Worm (Caenorhabditis elegans) whole organism, young adult: ENCODE measurements around the gene ent-4.
A peak's percentile ranks its signal among the peaks of the same experiment; 100 is the strongest.

Source experiments
- B0336.3 ChIP-seq: fragments of 200-800 bp; sonication (Bioruptor generic); IDR thresholded peaks from 2 replicates; pipeline ENCODE4 v1.3.6; 2022; ENCODE audit warnings: missing genetic modification characterization, missing compliant biosample characterization
- F22D6.2 ChIP-seq: sonication (generic microtip); optimal IDR thresholded peaks from 2 replicates; lab custom pipeline; 2016; ENCODE audit warnings: mild to moderate bottlenecking, missing genetic modification characterization, missing compliant biosample characterization
- F23B12.7 ChIP-seq: sonication (generic microtip); optimal IDR thresholded peaks from 2 replicates; lab custom pipeline; 2017; ENCODE audit warnings: missing genetic modification characterization, mild to moderate bottlenecking, missing compliant biosample characterization, antibody characterized with exemption, moderate library complexity; ENCODE audit not compliant: insufficient read depth
- F57A8.1 ChIP-seq: fragments of 200-800 bp; sonication (Bioruptor generic); optimal IDR thresholded peaks from 2 replicates; lab custom pipeline; 2018; ENCODE audit warnings: mild to moderate bottlenecking, missing genetic modification characterization, moderate library complexity, missing compliant biosample characterization
- K12H6.12 ChIP-seq: fragments of 200-800 bp; sonication (Bioruptor generic); optimal IDR thresholded peaks from 2 replicates; lab custom pipeline; 2018; ENCODE audit warnings: mild to moderate bottlenecking, missing genetic modification characterization, missing compliant biosample characterization
- Y79H2A.3 ChIP-seq: fragments of 200-800 bp; sonication (Bioruptor generic); conservative IDR thresholded peaks from 2 replicates; pipeline ENCODE4 v1.3.6; 2022; ENCODE audit warnings: missing genetic modification reagents, missing genetic modification characterization, missing compliant biosample characterization
- atf-7 ChIP-seq: sonication (generic microtip); optimal IDR thresholded peaks from 2 replicates; lab custom pipeline; 2017; ENCODE audit warnings: mild to moderate bottlenecking, missing genetic modification characterization, missing compliant biosample characterization
- attf-3 ChIP-seq: fragments of 200-800 bp; sonication (Bioruptor generic); conservative IDR thresholded peaks from 2 replicates; pipeline ENCODE4 v1.3.6; 2022; ENCODE audit warnings: missing genetic modification reagents, missing genetic modification characterization, missing compliant biosample characterization
- cebp-2 ChIP-seq: fragments of 200-800 bp; sonication (Bioruptor generic); IDR thresholded peaks from 2 replicates; pipeline ENCODE4 v1.3.6; 2022; ENCODE audit warnings: missing genetic modification characterization, missing compliant biosample characterization
- ceh-100 ChIP-seq: fragments of 200-800 bp; sonication (Bioruptor generic); IDR thresholded peaks from 2 replicates; pipeline ENCODE4 v1.3.6; 2022; ENCODE audit warnings: missing genetic modification reagents, missing genetic modification characterization, missing compliant biosample characterization
- ceh-27 ChIP-seq: fragments of 200-800 bp; sonication (Bioruptor generic); optimal IDR thresholded peaks from 2 replicates; lab custom pipeline; 2018; ENCODE audit warnings: mild to moderate bottlenecking, missing genetic modification characterization, moderate library complexity, missing compliant biosample characterization
- ceh-58 ChIP-seq: fragments of 200-800 bp; sonication (Bioruptor generic); IDR thresholded peaks from 2 replicates; pipeline ENCODE4 v1.3.6; 2022; ENCODE audit warnings: missing genetic modification characterization, missing compliant biosample characterization
- dox-1 ChIP-seq: fragments of 200-800 bp; sonication (Bioruptor generic); IDR thresholded peaks from 2 replicates; pipeline ENCODE4 v1.3.6; 2022; ENCODE audit warnings: missing genetic modification reagents, missing genetic modification characterization, missing compliant biosample characterization
- dpff-1 ChIP-seq: sonication (generic microtip); optimal IDR thresholded peaks from 2 replicates; lab custom pipeline; 2017; ENCODE audit warnings: mild to moderate bottlenecking, missing genetic modification characterization, missing compliant biosample characterization
- egl-18 ChIP-seq: fragments of 200-800 bp; sonication (Bioruptor generic); IDR thresholded peaks from 2 replicates; pipeline ENCODE4 v1.3.6; 2022; ENCODE audit warnings: missing genetic modification reagents, missing genetic modification characterization, missing compliant biosample characterization
- fkh-3 ChIP-seq: sonication (generic microtip); optimal IDR thresholded peaks from 2 replicates; lab custom pipeline; 2016; ENCODE audit warnings: mild to moderate bottlenecking, missing genetic modification characterization, missing compliant biosample characterization
- hlh-26 ChIP-seq: fragments of 200-800 bp; sonication (Bioruptor generic); conservative IDR thresholded peaks from 2 replicates; pipeline ENCODE4 v1.3.6; 2022; ENCODE audit warnings: missing genetic modification reagents, missing genetic modification characterization, missing compliant biosample characterization
- lag-1 ChIP-seq: fragments of 200-800 bp; sonication (Bioruptor generic); IDR thresholded peaks from 2 replicates; pipeline ENCODE4 v1.3.6; 2022; ENCODE audit warnings: missing genetic modification reagents, missing genetic modification characterization, missing compliant biosample characterization
- let-526 ChIP-seq: fragments of 200-800 bp; sonication (Bioruptor generic); IDR thresholded peaks from 2 replicates; pipeline ENCODE4 v1.3.6; 2022; ENCODE audit warnings: missing genetic modification reagents, missing genetic modification characterization, missing compliant biosample characterization
- lir-1 ChIP-seq: fragments of 200-800 bp; sonication (Bioruptor generic); conservative IDR thresholded peaks from 2 replicates; pipeline ENCODE4 v1.3.6; 2022; ENCODE audit warnings: missing genetic modification reagents, missing genetic modification characterization, missing compliant biosample characterization
- madf-3 ChIP-seq: fragments of 200-800 bp; sonication (Bioruptor generic); IDR thresholded peaks from 2 replicates; pipeline ENCODE4 v1.3.6; 2022; ENCODE audit warnings: missing genetic modification reagents, missing genetic modification characterization, missing compliant biosample characterization
- madf-8 ChIP-seq: fragments of 200-800 bp; sonication (Bioruptor generic); conservative IDR thresholded peaks from 2 replicates; pipeline ENCODE4 v1.3.6; 2022; ENCODE audit warnings: missing genetic modification reagents, missing genetic modification characterization, missing compliant biosample characterization
- mxl-1 ChIP-seq: sonication (generic microtip); optimal IDR thresholded peaks from 2 replicates; lab custom pipeline; 2016; ENCODE audit warnings: missing genetic modification characterization, missing compliant biosample characterization
- nfya-1 ChIP-seq: sonication (generic microtip); optimal IDR thresholded peaks from 2 replicates; lab custom pipeline; 2017; ENCODE audit warnings: antibody characterized with exemption, missing compliant biosample characterization, missing genetic modification characterization, borderline replicate concordance; ENCODE audit not compliant: insufficient read depth
- nhr-27 ChIP-seq: fragments of 200-800 bp; sonication (Bioruptor generic); optimal IDR thresholded peaks from 2 replicates; lab custom pipeline; 2018; ENCODE audit warnings: mild to moderate bottlenecking, missing genetic modification characterization, moderate library complexity, missing compliant biosample characterization
- nhr-80 ChIP-seq: sonication (generic microtip); optimal IDR thresholded peaks from 2 replicates; lab custom pipeline; 2016; ENCODE audit warnings: missing genetic modification characterization, missing compliant biosample characterization
- rpc-1 ChIP-seq, 2 experiments: fragments of 150-350 bp in 1 of 2; sonication (generic microtip) in 1 of 2; optimal IDR thresholded peaks; 2 replicates each; lab custom pipeline; 2014 to 2018; ENCODE audit warnings: missing biosample characterization in 1 of 2, missing genetic modification characterization in 1 of 2, missing genetic modification reagents in 1 of 2, missing genotype in 1 of 2
- sdz-38 ChIP-seq: sonication (generic microtip); optimal IDR thresholded peaks from 2 replicates; lab custom pipeline; 2016; ENCODE audit warnings: missing genotype, missing genetic modification characterization, missing compliant biosample characterization
- sea-2 ChIP-seq: fragments of 200-800 bp; sonication (Bioruptor generic); IDR thresholded peaks from 2 replicates; pipeline ENCODE4 v1.3.6; 2022; ENCODE audit warnings: missing genetic modification characterization, missing compliant biosample characterization
- snpc-3.4 ChIP-seq: sonication (generic microtip); optimal IDR thresholded peaks from 2 replicates; lab custom pipeline; 2017; ENCODE audit warnings: missing genetic modification characterization, mild to moderate bottlenecking, missing compliant biosample characterization, antibody characterized with exemption, moderate library complexity, missing genotype, missing genetic modification reagents
- tbx-9 ChIP-seq: sonication (generic microtip); optimal IDR thresholded peaks from 2 replicates; lab custom pipeline; 2016; ENCODE audit warnings: borderline replicate concordance, missing genetic modification characterization, inconsistent platforms, missing compliant biosample characterization
- ztf-22 ChIP-seq: fragments of 200-800 bp; sonication (Bioruptor generic); optimal IDR thresholded peaks from 2 replicates; lab custom pipeline; 2018; ENCODE audit warnings: mild to moderate bottlenecking, missing genetic modification characterization, moderate library complexity, missing compliant biosample characterization
- ztf-25 ChIP-seq: fragments of 200-800 bp; sonication (Bioruptor generic); IDR thresholded peaks from 2 replicates; pipeline ENCODE4 v1.3.6; 2022; ENCODE audit warnings: missing genetic modification reagents, missing genetic modification characterization, missing compliant biosample characterization
- ztf-3 ChIP-seq: fragments of 200-800 bp; sonication (Bioruptor generic); optimal IDR thresholded peaks from 2 replicates; lab custom pipeline; 2018; ENCODE audit warnings: mild to moderate bottlenecking, missing genetic modification characterization, missing compliant biosample characterization

The ent-4 gene

DNA sequence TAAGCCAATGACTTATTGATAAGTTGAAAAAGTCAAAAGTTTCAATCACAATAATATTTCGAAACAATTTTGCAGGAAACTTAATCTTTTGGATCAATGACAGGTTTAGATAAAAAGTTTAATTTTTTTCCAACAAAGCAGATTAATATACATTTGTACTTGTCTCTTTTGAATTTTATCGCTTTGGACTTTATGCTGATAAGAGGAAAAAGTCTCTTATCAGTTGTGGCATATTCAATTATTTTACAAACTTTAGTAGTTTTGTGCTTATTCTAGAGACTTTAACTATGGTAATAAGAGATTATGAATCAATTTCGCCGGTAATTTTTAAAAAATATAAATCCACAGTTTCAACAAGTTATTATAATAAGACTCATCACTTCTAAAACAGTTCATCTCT, 1.1 kb downstream of the ent-4 start:
- peak; percentile 36 for TF ChIP-seq nhr-80 (tag; lab: Kevin White, UChicago)
- TF ChIP-seq mxl-1 (tag; lab: Kevin White, UChicago), result no peak
- TF ChIP-seq egl-18 (GFP tag; lab: Robert Waterston, UW), result no peak
- no peak for TF ChIP-seq ceh-58

- TF ChIP-seq sea-2 (GFP tag; lab: Robert Waterston, UW), result no peak
- TF ChIP-seq F23B12.7 (tag; lab: Kevin White, UChicago), result no peak
- TF ChIP-seq tbx-9 (tag; lab: Kevin White, UChicago), result no peak
- TF ChIP-seq F22D6.2, result no peak
- TF ChIP-seq, all 124 proteins: peak for 0
Observed at ce11 chrIV:13742244-13742643, 15.5 kb downstream of the ent-4 start, which contains the start of gene C47A4.3. Gene C47A4.3, minus strand, starts transcription at chrIV:13742344.

DNA sequence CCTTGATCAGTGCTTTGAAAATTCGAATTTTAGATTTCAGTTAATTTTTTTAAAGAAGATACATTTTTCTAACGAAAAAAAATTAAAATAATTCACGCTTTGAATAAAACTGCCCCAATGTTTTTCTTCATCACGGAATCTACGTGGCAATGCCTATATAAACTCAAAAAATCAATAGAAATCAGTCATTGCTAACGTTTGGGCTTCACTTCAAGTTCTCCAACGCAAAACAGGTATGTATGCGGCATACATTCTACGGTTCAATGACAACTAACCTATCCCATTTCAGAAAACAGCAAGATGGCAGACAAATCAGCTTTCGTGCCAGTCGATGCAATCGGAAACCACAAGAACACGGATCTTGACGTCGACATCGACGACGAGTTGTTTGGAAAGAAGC, 18.7 kb downstream of the ent-4 start, which contains the start of gene C47A4.5:
Gene C47A4.5 (plus strand): TSS at position 301 of the 400 bp plus-strand sequence.
- TF ChIP-seq dox-1, result no peak
- TF ChIP-seq madf-3 (GFP tag; lab: Robert Waterston, UW), result no peak
- no peak for TF ChIP-seq F57A8.1 (GFP tag; lab: Kevin White, UChicago)
- no peak for TF ChIP-seq atf-7
- no peak for TF ChIP-seq B0336.3
- TF ChIP-seq K12H6.12 (tag; lab: Kevin White, UChicago), result no peak
- no peak for TF ChIP-seq sdz-38 (tag; lab: Kevin White, UChicago)
- TF ChIP-seq rpc-1 (optimal IDR thresholded peaks at IDR 0.05; lab: Kevin White, UChicago), result no peak
- TF ChIP-seq rpc-1 (tag; optimal IDR thresholded peaks at IDR 0.05; lab: Kevin White, UChicago), result no peak
- TF ChIP-seq ztf-25 (GFP tag; lab: Robert Waterston, UW), result no peak
- no peak for TF ChIP-seq cebp-2 (GFP tag; lab: Robert Waterston, UW)
- TF ChIP-seq nhr-27 (tag; lab: Kevin White, UChicago), result no peak
- no peak for TF ChIP-seq Y79H2A.3 (GFP tag; lab: Robert Waterston, UW)
- TF ChIP-seq let-526 (GFP tag; lab: Robert Waterston, UW), result no peak
- TF ChIP-seq ceh-27, result no peak
- no peak for TF ChIP-seq fkh-3 (tag; lab: Kevin White, UChicago)
- no peak for TF ChIP-seq snpc-3.4 (tag; lab: Kevin White, UChicago)
- TF ChIP-seq attf-3, result no peak

- TF ChIP-seq ceh-100 (GFP tag; lab: Robert Waterston, UW) (no peak), fkh-3 (tag; lab: Kevin White, UChicago) (no peak), lir-1 (GFP tag; lab: Robert Waterston, UW) (no peak), dpff-1 (no peak), nfya-1 (tag; lab: Kevin White, UChicago) (no peak), ztf-3 (no peak), ztf-22 (GFP tag; lab: Kevin White, UChicago) (no peak), madf-8 (GFP tag; lab: Robert Waterston, UW) (no peak), mxl-1 (tag; lab: Kevin White, UChicago) (no peak)
Observed at ce11 chrIV:13748798-13749197, 22.1 kb downstream of the ent-4 start.

- no peak for TF ChIP-seq lir-1 (GFP tag; lab: Robert Waterston, UW)
- TF ChIP-seq hlh-26, result no peak
- no peak for TF ChIP-seq ztf-25 (GFP tag; lab: Robert Waterston, UW)
- TF ChIP-seq lag-1 (GFP tag; lab: Robert Waterston, UW), result no peak
Observed at ce11 chrIV:13750033-13750432, 23.3 kb downstream of the ent-4 start, which contains the start of gene sorb-1. Gene sorb-1, plus strand, starts transcription at chrIV:13750333.
